Worm (Caenorhabditis elegans): ENCODE measurements around the gene C18G1.1.
"Not testable (repeated sequence)": the region's sequence is repeated elsewhere in the genome, so short reads cannot be mapped to it uniquely, and the experiment has no call there.

The C18G1.1 gene

DNA sequence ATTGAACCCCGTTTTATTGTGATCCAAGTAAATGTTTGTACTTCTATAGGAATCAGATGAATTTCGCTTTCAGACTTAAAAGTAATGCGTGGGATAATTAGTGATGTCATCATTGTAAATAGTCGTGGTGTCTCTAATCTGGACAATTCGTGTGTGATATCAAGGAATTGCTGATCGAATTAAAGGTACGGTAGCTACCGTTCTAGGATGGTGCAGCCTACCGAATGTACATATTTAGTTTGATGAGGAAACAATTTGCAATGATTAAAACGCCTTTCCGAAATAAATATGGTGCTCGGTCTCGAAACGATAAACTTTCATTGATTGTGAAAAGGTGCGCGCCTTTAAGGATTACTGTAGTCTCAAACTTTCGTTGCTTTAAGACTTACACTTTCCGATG is 19.2 kb upstream of the C18G1.1 start:
- TF ChIP-seq dao-5 (tag; optimal IDR thresholded peaks at IDR 0.05) (no peak), W03F9.2 (tag; optimal IDR thresholded peaks at IDR 0.05) (no peak), him-1 (tag; optimal IDR thresholded peaks at IDR 0.05) (no peak)

DNA sequence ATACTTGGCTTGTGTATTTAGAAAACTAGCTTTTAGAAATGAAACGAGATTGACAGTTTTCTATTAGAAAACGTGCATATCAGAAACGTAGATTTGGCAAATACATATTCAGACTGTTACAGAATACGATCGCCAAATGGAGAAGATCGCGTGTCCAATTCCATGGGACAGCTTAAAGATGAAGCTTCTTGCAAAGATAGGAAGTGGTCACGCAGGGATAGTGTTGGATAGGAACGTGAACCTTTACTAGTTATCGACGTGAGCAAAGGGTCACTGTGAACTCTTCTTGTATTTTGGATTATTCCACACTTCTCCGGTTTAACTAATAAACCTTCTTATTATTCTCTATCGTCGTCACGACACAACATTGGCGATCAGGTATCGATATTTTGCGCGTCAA is 17.1 kb upstream of the C18G1.1 start, which contains the start of gene bgnt-1.4:
Gene bgnt-1.4, plus strand, starts transcription at position 301 of the 400 bp plus-strand sequence.
- not testable (repeated sequence) for TF ChIP-seq him-1, W03F9.2, dao-5 (tag; optimal IDR thresholded peaks at IDR 0.05)

DNA sequence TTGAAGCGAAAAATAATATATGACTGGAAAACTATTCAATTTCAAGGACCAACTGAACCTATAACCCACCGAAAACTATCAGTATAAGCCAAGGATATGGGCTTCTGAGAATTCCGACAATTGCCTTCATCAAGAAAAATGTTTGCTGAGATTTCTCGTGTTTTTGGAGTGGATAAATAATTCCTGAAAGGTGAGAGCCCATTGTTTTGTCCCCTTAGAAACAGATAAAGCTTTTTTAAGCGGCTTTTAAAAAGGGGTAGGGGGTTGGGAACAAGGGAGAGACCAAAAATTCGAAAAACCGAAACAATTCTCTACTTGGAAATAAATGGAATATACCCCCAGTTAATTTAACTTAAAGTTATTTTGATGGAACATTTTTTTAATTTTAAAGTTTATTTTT is 11.3 kb upstream of the C18G1.1 start, which contains the start of gene C18G1.8:
Gene C18G1.8, minus strand, starts transcription at position 101 of the 400 bp plus-strand sequence.
- TF ChIP-seq W03F9.2 (tag; optimal IDR thresholded peaks at IDR 0.05) (no peak), dao-5 (tag; optimal IDR thresholded peaks at IDR 0.05) (no peak), him-1 (tag; optimal IDR thresholded peaks at IDR 0.05) (no peak)

DNA sequence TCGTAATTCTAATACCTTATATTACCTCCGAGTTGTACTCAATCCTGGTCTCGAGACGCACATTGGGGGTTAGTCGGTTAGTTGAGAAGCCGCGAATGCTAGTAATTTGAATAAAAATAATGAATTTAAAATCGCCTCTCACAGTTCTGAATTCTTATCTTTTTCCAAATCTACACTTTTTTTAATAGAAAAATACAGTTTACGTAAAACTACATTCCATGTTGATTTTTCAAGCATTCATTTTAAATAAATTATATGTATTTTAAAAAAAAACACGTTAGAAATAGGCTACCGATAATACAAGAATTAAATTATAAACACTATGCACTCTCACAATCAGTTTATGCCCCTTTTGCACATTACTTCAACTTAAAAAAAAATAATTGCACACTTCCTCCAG is 8.1 kb upstream of the C18G1.1 start, which contains the start of gene C18G1.9:
Gene C18G1.9, minus strand, starts transcription at position 101 of the 400 bp plus-strand sequence.
- TF ChIP-seq dao-5 (tag; optimal IDR thresholded peaks at IDR 0.05) (no peak), W03F9.2 (tag; optimal IDR thresholded peaks at IDR 0.05) (no peak), him-1 (tag; optimal IDR thresholded peaks at IDR 0.05) (no peak)

DNA sequence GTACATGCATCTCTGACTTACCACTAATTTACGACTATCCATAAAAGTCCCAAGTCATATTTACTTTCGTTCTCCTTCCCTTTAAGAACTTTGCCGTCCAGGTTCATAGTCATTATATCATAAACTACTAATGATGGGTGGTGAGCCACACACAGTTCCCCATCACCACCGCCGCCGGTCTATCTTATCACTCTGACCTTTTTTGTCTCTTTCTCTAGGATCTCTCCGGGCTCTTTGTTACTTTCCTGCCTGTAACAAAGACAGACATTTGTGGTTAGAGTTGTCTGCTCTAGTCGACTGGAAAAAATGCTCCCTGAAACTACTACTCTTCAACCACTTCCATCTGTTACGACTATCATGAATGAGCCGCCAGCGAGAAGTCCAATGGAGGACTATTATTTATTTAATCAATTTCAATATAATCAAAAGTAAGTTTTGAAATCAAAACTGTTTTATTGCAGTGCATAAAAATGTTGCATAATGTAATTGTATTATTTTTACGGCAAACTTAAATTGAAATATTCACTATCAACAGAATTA is 7.3 kb upstream of the C18G1.1 start, which contains the start of gene elt-7:
Gene elt-7, plus strand, starts transcription at position 263 of the 540 bp plus-strand sequence.
- TF ChIP-seq him-1 (tag; optimal IDR thresholded peaks at IDR 0.05) (no peak), dao-5 (tag; optimal IDR thresholded peaks at IDR 0.05) (no peak), W03F9.2 (tag; optimal IDR thresholded peaks at IDR 0.05) (no peak)

DNA sequence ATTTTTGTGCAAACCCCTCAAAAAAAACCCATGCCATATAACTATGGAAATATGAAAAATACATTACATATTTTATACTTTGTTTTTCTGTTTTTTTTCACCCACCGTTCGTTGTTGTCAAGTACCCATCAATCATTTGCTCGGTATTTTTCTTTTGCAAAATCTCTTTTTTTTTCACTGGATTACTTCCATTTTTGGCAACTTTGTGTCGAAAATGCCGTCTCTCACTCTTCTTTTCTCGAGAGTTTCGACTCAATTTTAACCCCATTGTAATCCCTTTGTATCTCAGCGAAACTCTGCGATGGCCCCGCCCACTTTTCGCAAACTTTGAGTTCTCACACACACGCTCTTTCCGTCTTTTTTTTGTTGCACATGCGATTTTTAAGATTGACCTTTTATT is 2.6 kb upstream of the C18G1.1 start:
- no peak for TF ChIP-seq him-1 (tag; optimal IDR thresholded peaks at IDR 0.05)
- TF ChIP-seq W03F9.2 (tag; optimal IDR thresholded peaks at IDR 0.05), result no peak
- no peak for TF ChIP-seq dao-5 (tag; optimal IDR thresholded peaks at IDR 0.05)

DNA sequence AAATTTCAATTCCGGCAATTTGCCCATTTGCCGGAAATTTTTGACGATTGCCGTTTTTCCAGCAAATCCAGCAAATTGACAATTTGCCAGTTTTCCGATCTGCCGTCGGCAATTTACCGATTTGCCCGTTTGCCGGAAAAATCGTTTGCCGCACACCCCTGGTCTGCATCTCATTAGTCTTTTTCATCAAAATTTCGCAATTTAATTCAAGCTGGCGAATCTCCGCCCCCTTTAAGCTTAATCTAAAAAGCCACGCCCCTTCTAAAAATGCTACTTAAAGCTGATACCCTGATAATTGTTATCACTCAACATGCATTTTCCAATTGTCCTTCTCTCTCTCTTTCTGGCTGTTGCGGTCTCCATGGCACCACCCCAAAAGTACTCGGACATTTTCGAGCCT is 5.6 kb downstream of the C18G1.1 start, which contains the start of gene Y60C6A.1:
Gene Y60C6A.1, plus strand, starts transcription at position 301 of the 400 bp plus-strand sequence.
- no peak for TF ChIP-seq dao-5 (tag; optimal IDR thresholded peaks at IDR 0.05)
- no peak for TF ChIP-seq him-1 (tag; optimal IDR thresholded peaks at IDR 0.05)
- no peak for TF ChIP-seq W03F9.2 (tag; optimal IDR thresholded peaks at IDR 0.05)

DNA sequence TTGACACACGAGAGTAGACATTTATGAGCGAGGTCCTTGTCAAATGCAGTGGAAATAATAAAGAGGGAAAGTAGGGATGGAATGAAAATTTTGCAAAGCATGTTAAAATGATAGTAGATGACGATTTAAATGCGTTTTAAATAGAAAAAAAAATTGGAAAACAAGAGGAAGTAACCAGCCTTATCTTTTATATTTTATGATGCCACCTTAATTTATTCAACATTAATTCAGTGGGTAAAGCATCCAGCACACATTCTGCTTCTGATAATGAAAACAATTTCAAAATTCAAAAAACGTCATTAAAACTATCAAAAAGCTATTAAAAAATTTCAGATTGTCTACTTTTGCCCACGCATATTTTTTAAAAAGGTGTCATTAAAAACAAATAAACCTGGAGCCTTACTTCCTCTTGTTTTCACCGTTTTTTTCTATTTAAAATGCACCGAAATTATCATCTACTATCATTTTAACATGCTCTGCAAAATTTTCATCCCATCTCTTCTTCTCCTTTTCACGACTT is 7.6 kb downstream of the C18G1.1 start, which contains the start of the genes Y60C6A.2 and Y60C6A.3:
Gene Y60C6A.2, minus strand, starts transcription at position 101 of the 520 bp plus-strand sequence.
Gene Y60C6A.3, plus strand, starts transcription at position 470 of the 520 bp plus-strand sequence.
- TF ChIP-seq dao-5 (tag; optimal IDR thresholded peaks at IDR 0.05) (no peak), him-1 (tag; optimal IDR thresholded peaks at IDR 0.05) (no peak), W03F9.2 (tag; optimal IDR thresholded peaks at IDR 0.05) (no peak)

DNA sequence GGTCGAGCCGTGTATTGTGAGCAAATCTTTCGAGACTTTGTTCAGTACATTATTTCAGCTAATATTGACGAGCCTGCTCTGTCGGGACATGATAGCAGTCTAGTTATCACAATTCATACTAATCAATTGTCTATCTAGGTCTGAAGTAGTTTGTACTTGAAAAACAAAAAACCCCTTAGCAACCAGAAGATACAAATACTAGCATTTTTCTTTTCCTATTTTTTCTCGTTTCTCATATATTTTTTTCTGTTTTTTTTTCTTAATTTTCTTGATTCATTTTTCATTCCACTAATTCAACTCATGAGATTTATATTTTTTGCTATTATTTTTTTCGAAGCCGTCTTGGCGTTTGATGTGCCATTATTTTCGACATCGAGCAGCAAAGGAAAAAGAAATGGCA is 9.4 kb downstream of the C18G1.1 start, which contains the start of gene R02F11.9:
Gene R02F11.9, plus strand, starts transcription at position 301 of the 400 bp plus-strand sequence.
- no peak for TF ChIP-seq him-1 (tag; optimal IDR thresholded peaks at IDR 0.05)
- TF ChIP-seq W03F9.2 (tag; optimal IDR thresholded peaks at IDR 0.05), result no peak
- no peak for TF ChIP-seq dao-5 (tag; optimal IDR thresholded peaks at IDR 0.05)

DNA sequence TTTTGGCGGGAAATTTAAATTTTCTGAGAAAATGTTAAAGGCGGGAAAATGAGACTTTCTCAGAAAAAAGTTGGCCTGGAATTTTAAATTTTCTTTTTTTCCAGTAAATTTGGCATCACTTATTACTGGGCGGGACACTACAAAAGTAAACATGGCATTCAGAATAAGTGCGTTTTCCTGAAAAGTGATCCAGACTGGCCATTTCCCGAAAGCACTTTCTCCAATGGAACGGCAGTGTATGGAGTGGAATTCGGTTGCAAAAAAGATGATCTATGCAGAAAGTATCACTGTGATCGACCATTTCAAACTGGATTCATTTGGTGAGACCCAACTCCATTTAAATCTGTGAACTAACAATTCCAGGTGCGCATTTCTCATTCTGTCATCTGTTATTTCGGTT is 10.1 kb downstream of the C18G1.1 start:
- TF ChIP-seq him-1 (tag; optimal IDR thresholded peaks at IDR 0.05) (no peak), W03F9.2 (tag; optimal IDR thresholded peaks at IDR 0.05) (no peak), dao-5 (tag; optimal IDR thresholded peaks at IDR 0.05) (no peak)

DNA sequence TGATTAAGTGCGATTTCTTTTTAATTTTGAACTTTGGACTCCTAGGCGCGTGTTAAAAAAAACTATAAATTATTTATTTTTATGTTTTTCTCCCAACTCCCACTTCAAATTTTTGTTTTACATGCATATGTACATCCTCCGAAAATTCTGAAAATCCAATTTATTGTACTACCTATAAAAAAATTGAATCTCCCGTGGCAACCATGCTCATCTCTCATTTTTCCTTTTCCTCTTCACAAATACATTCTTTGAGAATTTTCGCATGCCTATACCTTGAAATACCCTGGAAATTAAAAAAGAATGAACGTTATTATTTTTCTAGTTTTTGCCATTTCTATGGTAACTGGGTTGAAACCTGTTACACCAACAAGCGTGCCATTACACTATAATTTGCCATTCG is 11.1 kb downstream of the C18G1.1 start, which contains the start of gene R02F11.10:
Gene R02F11.10, plus strand, starts transcription at position 301 of the 400 bp plus-strand sequence.
- TF ChIP-seq W03F9.2 (tag; optimal IDR thresholded peaks at IDR 0.05) (no peak), dao-5 (tag; optimal IDR thresholded peaks at IDR 0.05) (no peak), him-1 (tag; optimal IDR thresholded peaks at IDR 0.05) (no peak)

DNA sequence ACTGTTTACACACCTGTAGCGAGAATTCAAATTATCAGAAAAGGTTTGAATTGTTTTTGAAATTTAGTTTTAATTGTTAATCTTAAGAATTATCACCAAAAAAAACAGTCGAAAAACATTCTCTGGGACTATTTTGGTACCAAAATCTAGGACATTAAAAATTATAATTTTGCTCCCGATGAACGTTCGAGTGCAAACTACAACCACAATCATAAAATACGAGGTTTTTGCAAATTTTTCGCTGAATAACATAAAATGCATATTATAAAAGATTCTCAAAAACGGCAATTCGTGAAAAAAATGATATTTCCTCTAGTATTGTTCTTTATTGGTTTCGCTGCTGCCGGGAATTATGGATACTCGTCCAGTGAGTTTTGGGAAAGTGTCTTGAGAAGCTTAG is 12.6 kb downstream of the C18G1.1 start, which contains the start of gene R02F11.12:
Gene R02F11.12, plus strand, starts transcription at position 301 of the 400 bp plus-strand sequence.
- TF ChIP-seq dao-5 (tag; optimal IDR thresholded peaks at IDR 0.05) (no peak), him-1 (tag; optimal IDR thresholded peaks at IDR 0.05) (no peak), W03F9.2 (tag; optimal IDR thresholded peaks at IDR 0.05) (no peak)

DNA sequence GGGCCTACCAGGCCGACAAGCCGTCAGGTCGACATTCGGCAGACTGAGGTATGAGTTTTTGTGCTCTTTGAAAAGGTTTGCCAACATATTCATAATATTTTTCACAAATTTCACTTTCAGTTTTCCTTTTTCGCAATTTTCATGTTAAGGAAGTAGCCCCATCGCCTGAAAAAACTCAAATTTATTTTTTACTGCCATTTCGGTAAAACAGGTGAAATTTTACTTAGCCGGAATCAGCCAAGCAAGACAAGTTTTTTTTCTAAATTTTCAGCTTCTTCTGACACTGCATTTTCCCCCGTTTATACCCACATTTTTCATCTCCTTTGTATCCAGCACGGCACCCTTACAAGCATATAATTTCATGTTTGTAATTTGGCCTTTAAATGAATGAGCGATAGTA is 13.8 kb downstream of the C18G1.1 start, which contains the start of gene R02F11.11:
Gene R02F11.11, plus strand, starts transcription at position 301 of the 400 bp plus-strand sequence.
- TF ChIP-seq dao-5 (tag; optimal IDR thresholded peaks at IDR 0.05) (no peak), W03F9.2 (tag; optimal IDR thresholded peaks at IDR 0.05) (no peak), him-1 (tag; optimal IDR thresholded peaks at IDR 0.05) (no peak)

DNA sequence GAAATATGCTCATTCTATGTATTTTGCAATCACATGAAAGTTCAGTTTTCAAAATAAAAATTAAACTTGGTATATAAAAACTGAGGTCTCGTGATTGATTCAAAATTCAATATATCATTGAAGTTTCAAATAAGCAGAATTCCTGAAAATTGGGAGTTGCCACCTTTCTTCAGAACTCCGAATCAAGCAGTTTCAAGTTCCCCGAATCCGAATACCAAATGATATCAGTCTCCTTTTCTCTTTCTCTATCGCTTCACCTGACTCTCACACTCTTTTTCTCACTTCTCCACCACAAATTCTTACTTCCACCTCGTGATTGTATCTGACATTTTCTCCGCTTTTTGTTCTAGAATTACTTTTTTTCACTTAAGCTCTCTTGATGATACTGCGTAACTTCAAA is 16.5 kb downstream of the C18G1.1 start, which contains the start of gene R02F11.2:
Gene R02F11.2, plus strand, starts transcription at position 292 of the 400 bp plus-strand sequence.
- TF ChIP-seq him-1 (tag; optimal IDR thresholded peaks at IDR 0.05), result no peak
- TF ChIP-seq dao-5 (tag; optimal IDR thresholded peaks at IDR 0.05), result no peak
- TF ChIP-seq W03F9.2 (tag; optimal IDR thresholded peaks at IDR 0.05), result no peak
